Fruit fly (Drosophila melanogaster) whole organism, prepupa: Measurements from ENCODE around the gene RIOK1.

Experiments
- Blimp-1 ChIP-seq: fragments of 200-800 bp; sonication (Bioruptor generic); optimal IDR thresholded peaks from 3 replicates; lab custom pipeline; 2017; ENCODE audit warnings: missing biosample characterization, missing genetic modification characterization, mild to moderate bottlenecking, moderate library complexity, missing genetic modification reagents
- CG11902 ChIP-seq: fragments of 200-800 bp; sonication (Bioruptor generic); optimal IDR thresholded peaks from 3 replicates; lab custom pipeline; 2016; ENCODE audit warnings: missing biosample characterization, missing genetic modification characterization
- CG34406 ChIP-seq: fragments of 200-800 bp; sonication (Bioruptor generic); optimal IDR thresholded peaks from 3 replicates; lab custom pipeline; 2016; ENCODE audit warnings: missing biosample characterization, missing genetic modification characterization
- CG4318 ChIP-seq: fragments of 200-800 bp; sonication (Bioruptor generic); optimal IDR thresholded peaks from 3 replicates; lab custom pipeline; 2017; ENCODE audit warnings: missing biosample characterization, mild to moderate bottlenecking, missing genetic modification characterization
- CG6854 ChIP-seq: fragments of 200-800 bp; sonication (Bioruptor generic); optimal IDR thresholded peaks from 2 replicates; lab custom pipeline; 2017; ENCODE audit warnings: missing biosample characterization, mild to moderate bottlenecking, missing genetic modification characterization
- CG8319 ChIP-seq: fragments of 200-800 bp; sonication (Bioruptor generic); optimal IDR thresholded peaks from 3 replicates; lab custom pipeline; 2016; ENCODE audit warnings: missing biosample characterization, missing genetic modification characterization
- OdsH ChIP-seq: fragments of 200-800 bp; sonication (Bioruptor generic); optimal IDR thresholded peaks from 3 replicates; lab custom pipeline; 2016; ENCODE audit warnings: missing biosample characterization, missing genetic modification characterization
- achi ChIP-seq: fragments of 200-800 bp; sonication (Bioruptor generic); optimal IDR thresholded peaks from 3 replicates; lab custom pipeline; 2016; ENCODE audit warnings: missing biosample characterization, missing genetic modification characterization
- esn ChIP-seq: fragments of 200-800 bp; sonication (Bioruptor generic); optimal IDR thresholded peaks from 2 replicates; lab custom pipeline; 2016; ENCODE audit warnings: missing biosample characterization, mild to moderate bottlenecking, missing genetic modification characterization, moderate library complexity
- lz ChIP-seq: fragments of 200-800 bp; sonication (Bioruptor generic); optimal IDR thresholded peaks from 3 replicates; lab custom pipeline; 2016; ENCODE audit warnings: missing biosample characterization, missing genetic modification characterization
- net ChIP-seq: fragments of 200-800 bp; sonication (Bioruptor generic); optimal IDR thresholded peaks from 3 replicates; lab custom pipeline; 2016; ENCODE audit warnings: missing biosample characterization, missing genetic modification characterization
- salr ChIP-seq, 2 experiments: fragments of 200-800 bp; sonication (Bioruptor generic); optimal IDR thresholded peaks; 3 replicates each; lab custom pipeline; 2016 to 2018; ENCODE audit warnings: missing biosample characterization in 2 of 2, missing genetic modification characterization in 2 of 2, mild to moderate bottlenecking in 1 of 2

DNA sequence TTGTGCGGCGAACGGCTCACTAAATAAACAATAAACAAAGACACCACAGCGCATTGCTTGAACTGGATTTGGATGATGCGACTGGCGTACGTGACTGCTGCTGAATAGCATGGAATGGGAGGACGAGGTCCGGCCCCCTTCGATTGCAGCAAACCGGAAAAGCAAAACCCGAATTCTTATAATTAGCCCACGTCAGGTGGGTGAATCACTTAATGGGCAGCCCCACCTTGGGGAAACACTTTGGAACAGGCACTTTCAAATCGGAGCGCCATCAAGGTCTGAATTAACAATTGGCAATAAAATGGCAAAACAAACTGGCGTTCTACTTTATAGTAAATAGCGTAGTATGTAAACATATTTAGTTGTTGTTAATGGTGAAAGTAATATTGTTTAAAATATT lies 47.6 kb upstream of the RIOK1 start:
- no peak for TF ChIP-seq CG4318
- no peak for TF ChIP-seq achi (GFP tag; lab: Kevin White, UChicago)
- TF ChIP-seq esn (GFP tag; lab: Kevin White, UChicago) = no peak
- TF ChIP-seq net = no peak
- TF ChIP-seq lz (GFP tag; lab: Kevin White, UChicago) = no peak
- TF ChIP-seq CG34406 (GFP tag; lab: Kevin White, UChicago) = no peak
- TF ChIP-seq salr (GFP tag; optimal IDR thresholded peaks at IDR 0.05; lab: Kevin White, UChicago) = no peak
- no peak for TF ChIP-seq CG8319
- no peak for TF ChIP-seq Blimp-1 (GFP tag; lab: Kevin White, UChicago)
- TF ChIP-seq OdsH (GFP tag; lab: Kevin White, UChicago) = no peak
- no peak for TF ChIP-seq CG11902 (GFP tag; lab: Kevin White, UChicago)
- no peak for TF ChIP-seq CG6854
